Fruit fly (Drosophila melanogaster): ENCODE measurements around the gene Ctl2.
A peak's percentile ranks its signal among the peaks of the same experiment; 100 is the strongest.

Ctl2 gene

DNA sequence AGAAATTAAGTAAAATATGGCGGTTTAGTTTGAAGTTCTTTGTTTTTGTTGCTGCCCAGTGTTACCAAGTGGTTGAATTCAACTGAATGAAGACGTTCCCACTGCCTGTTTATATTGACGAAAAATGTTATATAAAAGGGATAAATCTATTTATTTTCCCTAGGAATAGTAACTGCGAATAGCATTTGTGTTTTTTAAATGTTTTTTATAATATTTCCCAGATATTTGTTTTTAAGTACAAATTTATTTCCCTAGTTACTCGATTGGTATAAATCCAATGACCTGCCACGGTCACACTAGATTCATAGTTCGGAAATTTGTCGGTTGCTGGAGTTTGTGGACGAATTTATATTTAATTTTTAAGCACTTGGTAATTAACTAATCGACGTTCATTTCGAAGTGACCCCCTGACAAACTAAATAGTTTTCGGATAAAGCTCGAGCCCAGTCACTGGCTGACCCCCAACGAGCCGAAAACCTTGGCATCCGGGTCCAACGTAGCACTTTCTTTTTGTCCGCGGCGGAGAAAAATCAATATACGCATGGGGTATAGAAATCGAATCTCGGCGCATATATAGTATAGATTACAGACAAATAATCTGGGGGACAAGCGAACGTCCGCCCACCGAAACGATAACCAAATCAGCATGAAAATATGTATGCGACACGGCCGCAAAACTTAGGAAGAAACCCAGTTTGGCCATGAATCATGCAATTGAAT lies 7.9 kb downstream of the Ctl2 start, which contains the start of the genes dgt6 and Vha100-1 (continued):
- TF ChIP-seq CG2889 (GFP tag; IDR thresholded peaks at IDR 0.05) (no peak), Hand (GFP tag; optimal IDR thresholded peaks at IDR 0.05) (no peak), CG33557 (GFP tag; optimal IDR thresholded peaks at IDR 0.05) (no peak), Sin3A (optimal IDR thresholded peaks at IDR 0.05) (peak; percentile 24), CG1603 (tag; optimal IDR thresholded peaks at IDR 0.05) (no peak), CG4617 (GFP tag; optimal IDR thresholded peaks at IDR 0.05; ENCODE audit: borderline replicate concordance) (peak; percentile 59), CoRest (tag; optimal IDR thresholded peaks at IDR 0.05) (no peak), Fer2 (tag; optimal IDR thresholded peaks at IDR 0.05) (no peak), cas (GFP tag; IDR thresholded peaks at IDR 0.05) (no peak), CG9727 (GFP tag; optimal IDR thresholded peaks at IDR 0.05) (peak; percentile 40), gcm (GFP tag; optimal IDR thresholded peaks at IDR 0.05) (no peak), ftz-f1 (GFP tag; optimal IDR thresholded peaks at IDR 0.05) (no peak), Side (GFP tag; optimal IDR thresholded peaks at IDR 0.05) (no peak), pros (GFP tag; optimal IDR thresholded peaks at IDR 0.05) (no peak), CG4404 (GFP tag; IDR thresholded peaks at IDR 0.05) (no peak), cg (GFP tag; optimal IDR thresholded peaks at IDR 0.05) (no peak), Ssrp (tag; optimal IDR thresholded peaks at IDR 0.05) (no peak), al (GFP tag; IDR thresholded peaks at IDR 0.05) (no peak), psq (GFP tag; optimal IDR thresholded peaks at IDR 0.05) (no peak), cwo (GFP tag; optimal IDR thresholded peaks at IDR 0.05) (no peak), Dip3 (GFP tag; optimal IDR thresholded peaks at IDR 0.05) (no peak), CG15073 (GFP tag; optimal IDR thresholded peaks at IDR 0.05) (no peak), tna (GFP tag; IDR thresholded peaks at IDR 0.05; ENCODE audit: partially characterized antibody) (no peak), CG11247 (GFP tag; IDR thresholded peaks at IDR 0.05) (no peak), B-H1 (GFP tag; IDR thresholded peaks at IDR 0.05) (no peak), CG10147 (GFP tag; optimal IDR thresholded peaks at IDR 0.05) (no peak), NK7.1 (GFP tag; optimal IDR thresholded peaks at IDR 0.05) (no peak), CG6791 (GFP tag; IDR thresholded peaks at IDR 0.05; ENCODE audit: partially characterized antibody) (no peak), Hr3 (GFP tag; optimal IDR thresholded peaks at IDR 0.05) (no peak), crp (GFP tag; optimal IDR thresholded peaks at IDR 0.05) (peak in 1 of 2 experiments; percentile 9), CG6813 (GFP tag; optimal IDR thresholded peaks at IDR 0.05) (no peak), Ravus (GFP tag; IDR thresholded peaks at IDR 0.05) (no peak), CG7745 (tag; optimal IDR thresholded peaks at IDR 0.05) (no peak), CG7963 (GFP tag; IDR thresholded peaks at IDR 0.05; ENCODE audit: partially characterized antibody) (no peak), TFAM (GFP tag; optimal IDR thresholded peaks at IDR 0.05) (no peak), run (tag; optimal IDR thresholded peaks at IDR 0.05) (no peak), ash1 (GFP tag; optimal IDR thresholded peaks at IDR 0.05) (no peak), CG1647 (GFP tag; optimal IDR thresholded peaks at IDR 0.05) (no peak), Ptx1 (GFP tag; IDR thresholded peaks at IDR 0.05) (no peak), CG11723 (GFP tag; optimal IDR thresholded peaks at IDR 0.05) (no peak), CG16813 (GFP tag; IDR thresholded peaks at IDR 0.05; ENCODE audit: partially characterized antibody) (no peak), CG43689 (GFP tag; IDR thresholded peaks at IDR 0.05) (no peak), CG9876 (GFP tag; optimal IDR thresholded peaks at IDR 0.05) (no peak), grau (tag; optimal IDR thresholded peaks at IDR 0.05) (no peak), esg (GFP tag; conservative IDR thresholded peaks at IDR 0.05) (no peak), disco-r (GFP tag; optimal IDR thresholded peaks at IDR 0.05) (no peak), fd64A (GFP tag; optimal IDR thresholded peaks at IDR 0.05) (no peak), Dp (GFP tag; optimal IDR thresholded peaks at IDR 0.05) (peak; percentile 74), CG34376 (GFP tag; optimal IDR thresholded peaks at IDR 0.05) (no peak), CG4854 (GFP tag; optimal IDR thresholded peaks at IDR 0.05) (no peak)
